Fruit fly (Drosophila melanogaster) whole organism, embryonic: Measurements from ENCODE around the gene Rabex-5.

Source experiments
- Adf1 ChIP-seq: fragments of 200-800 bp; sonication (Bioruptor generic); IDR thresholded peaks from 2 replicates; pipeline ENCODE4 v1.3.6; 2022; ENCODE audit warnings: missing biosample characterization, missing genetic modification characterization
- Blimp-1 ChIP-seq: fragments of 200-800 bp; sonication (Bioruptor generic); optimal IDR thresholded peaks from 3 replicates; lab custom pipeline; 2018; ENCODE audit warnings: missing biosample characterization, missing genetic modification characterization, mild to moderate bottlenecking, moderate library complexity, missing genetic modification reagents
- CG10366 ChIP-seq: fragments of 200-800 bp; sonication (Bioruptor generic); IDR thresholded peaks from 2 replicates; pipeline ENCODE4 v1.3.6; 2022; ENCODE audit warnings: missing biosample characterization, missing genetic modification characterization
- CG11695 ChIP-seq: fragments of 200-800 bp; sonication (Bioruptor generic); IDR thresholded peaks from 3 replicates; pipeline ENCODE4 v1.3.6; 2022; ENCODE audit warnings: missing biosample characterization, missing genetic modification characterization
- CG12769 ChIP-seq: fragments of 200-800 bp; sonication (Bioruptor generic); optimal IDR thresholded peaks from 2 replicates; lab custom pipeline; 2019; ENCODE audit warnings: missing biosample characterization, mild to moderate bottlenecking, missing genetic modification characterization, moderate library complexity
- CG13894 ChIP-seq: fragments of 200-800 bp; sonication (Bioruptor generic); optimal IDR thresholded peaks from 3 replicates; lab custom pipeline; 2018; ENCODE audit warnings: missing biosample characterization, mild to moderate bottlenecking, missing genetic modification characterization, moderate library complexity
- CG14014 ChIP-seq: fragments of 200-800 bp; sonication (Bioruptor generic); IDR thresholded peaks from 2 replicates; pipeline ENCODE4 v1.3.6; 2022; ENCODE audit warnings: missing biosample characterization, missing genetic modification characterization
- CG15269 ChIP-seq: fragments of 200-800 bp; sonication (Bioruptor generic); optimal IDR thresholded peaks from 2 replicates; lab custom pipeline; 2018; ENCODE audit warnings: missing biosample characterization, mild to moderate bottlenecking, missing genetic modification characterization, moderate library complexity
- CG1529 ChIP-seq: fragments of 200-800 bp; sonication (Bioruptor generic); optimal IDR thresholded peaks from 3 replicates; lab custom pipeline; 2018; ENCODE audit warnings: missing biosample characterization, missing genetic modification characterization
- CG2678 ChIP-seq: fragments of 200-800 bp; sonication (Bioruptor generic); optimal IDR thresholded peaks from 3 replicates; lab custom pipeline; 2019; ENCODE audit warnings: missing biosample characterization, mild to moderate bottlenecking, missing genetic modification characterization, moderate library complexity
- CG32532 ChIP-seq: fragments of 200-800 bp; sonication (Bioruptor generic); IDR thresholded peaks from 2 replicates; pipeline ENCODE4 v1.3.6; 2022; ENCODE audit warnings: missing biosample characterization, missing genetic modification characterization
- CG32767 ChIP-seq: fragments of 200-800 bp; sonication (Bioruptor generic); IDR thresholded peaks from 2 replicates; pipeline ENCODE4 v1.3.6; 2022; ENCODE audit warnings: missing biosample characterization, missing genetic modification characterization
- CG34422 ChIP-seq: fragments of 200-800 bp; sonication (Bioruptor generic); IDR thresholded peaks from 3 replicates; pipeline ENCODE4 v1.3.6; 2022; ENCODE audit warnings: missing biosample characterization, missing genetic modification characterization
- CG3847 ChIP-seq: fragments of 200-800 bp; sonication (Bioruptor generic); IDR thresholded peaks from 2 replicates; pipeline ENCODE4 v1.3.6; 2022; ENCODE audit warnings: missing biosample characterization, missing genetic modification characterization
- CG43689 ChIP-seq: fragments of 200-800 bp; sonication (Bioruptor generic); IDR thresholded peaks from 2 replicates; pipeline ENCODE4 v1.3.6; 2022; ENCODE audit warnings: missing biosample characterization, missing genetic modification characterization
- CG5180 ChIP-seq: fragments of 200-800 bp; sonication (Bioruptor generic); optimal IDR thresholded peaks from 3 replicates; lab custom pipeline; 2017; ENCODE audit warnings: missing biosample characterization, missing genetic modification characterization, mild to moderate bottlenecking, moderate library complexity, missing genetic modification reagents
- CG9609 ChIP-seq: fragments of 200-800 bp; sonication (Bioruptor generic); optimal IDR thresholded peaks from 3 replicates; lab custom pipeline; 2016; ENCODE audit warnings: missing biosample characterization, missing genetic modification characterization
- Deaf1 ChIP-seq: fragments of 200-800 bp; optimal IDR thresholded peaks from 3 replicates; lab custom pipeline; 2019; ENCODE audit warnings: missing biosample characterization, mild to moderate bottlenecking, missing genetic modification characterization, moderate library complexity
- Eip74EF ChIP-seq, 2 experiments: fragments of 200-800 bp in 1 of 2; fragments of >200 bp in 1 of 2; sonication (Bioruptor generic) in 1 of 2; optimal IDR thresholded peaks; 2 replicates each; lab custom pipeline; 2017 to 2019; ENCODE audit warnings: missing biosample characterization in 2 of 2, missing genetic modification characterization in 2 of 2, mild to moderate bottlenecking in 1 of 2, moderate library complexity in 1 of 2
- HLHmδ ChIP-seq: fragments of 200-800 bp; sonication (Bioruptor generic); optimal IDR thresholded peaks from 2 replicates; lab custom pipeline; 2018; ENCODE audit warnings: missing biosample characterization, mild to moderate bottlenecking, missing genetic modification characterization, moderate library complexity
- Hmr ChIP-seq: fragments of 200-800 bp; sonication (Bioruptor generic); optimal IDR thresholded peaks from 3 replicates; lab custom pipeline; 2017; ENCODE audit warnings: mild to moderate bottlenecking, missing biosample characterization, missing genetic modification reagents, missing genetic modification characterization
- Jarid2 ChIP-seq: fragments of 200-800 bp; sonication (Bioruptor generic); optimal IDR thresholded peaks from 3 replicates; lab custom pipeline; 2017; ENCODE audit warnings: mild to moderate bottlenecking, missing biosample characterization, missing genetic modification reagents, missing genetic modification characterization
- Lhr ChIP-seq: fragments of 200-800 bp; sonication (Bioruptor generic); optimal IDR thresholded peaks from 3 replicates; lab custom pipeline; 2017; ENCODE audit warnings: mild to moderate bottlenecking, missing biosample characterization, missing genetic modification reagents, missing genetic modification characterization
- MBD-R2 ChIP-seq: fragments of 200-800 bp; sonication (Bioruptor generic); IDR thresholded peaks from 2 replicates; pipeline ENCODE4 v1.3.6; 2022; ENCODE audit warnings: missing biosample characterization, missing genetic modification characterization
- Meics ChIP-seq: fragments of 200-800 bp; sonication (Bioruptor generic); optimal IDR thresholded peaks from 2 replicates; lab custom pipeline; 2017; ENCODE audit warnings: missing biosample characterization, mild to moderate bottlenecking, missing genetic modification characterization
- Ravus ChIP-seq: fragments of 200-800 bp; sonication (Bioruptor generic); IDR thresholded peaks from 2 replicates; pipeline ENCODE4 v1.3.6; 2022; ENCODE audit warnings: missing biosample characterization, missing genetic modification characterization
- Trl ChIP-seq, 3 experiments: fragments of >200 bp in 2 of 3; fragments of 200-800 bp in 1 of 3; sonication (Bioruptor generic) in 1 of 3; optimal IDR thresholded peaks; 2 replicates in 1 of 3; 3 replicates in 2 of 3; lab custom pipeline; 2016 to 2017; ENCODE audit warnings: missing biosample characterization in 1 of 3, missing genetic modification characterization in 1 of 3
- ara ChIP-seq: fragments of 200-800 bp; sonication (Bioruptor generic); IDR thresholded peaks from 2 replicates; pipeline ENCODE4 v1.3.6; 2022; ENCODE audit warnings: missing biosample characterization, missing genetic modification characterization
- bsh ChIP-seq, 2 experiments: fragments of 200-800 bp; sonication (Bioruptor generic); optimal IDR thresholded peaks; 2 replicates each; lab custom pipeline; 2017 to 2018; ENCODE audit warnings: mild to moderate bottlenecking in 2 of 2, missing biosample characterization in 2 of 2, missing genetic modification characterization in 2 of 2, moderate library complexity in 1 of 2
- caup ChIP-seq: fragments of 200-800 bp; sonication (Bioruptor generic); optimal IDR thresholded peaks from 3 replicates; lab custom pipeline; 2017; ENCODE audit warnings: missing biosample characterization, mild to moderate bottlenecking, missing genetic modification characterization, moderate library complexity; ENCODE audit not compliant: severe bottlenecking
- chinmo ChIP-seq: fragments of 200-800 bp; sonication (Bioruptor generic); IDR thresholded peaks from 4 replicates; pipeline ENCODE4 v1.3.6; 2022; ENCODE audit warnings: missing biosample characterization, missing genetic modification characterization; ENCODE audit not compliant: partially characterized antibody
- cwo ChIP-seq: fragments of 200-800 bp; sonication (Bioruptor generic); optimal IDR thresholded peaks from 3 replicates; lab custom pipeline; 2017; ENCODE audit warnings: missing biosample characterization, missing genetic modification characterization, mild to moderate bottlenecking, moderate library complexity, missing genetic modification reagents
- dan ChIP-seq: fragments of 200-800 bp; sonication (Bioruptor generic); IDR thresholded peaks from 2 replicates; pipeline ENCODE4 v1.3.6; 2022; ENCODE audit warnings: missing biosample characterization, missing genetic modification characterization
- dysf ChIP-seq: fragments of 200-800 bp; sonication (Bioruptor generic); IDR thresholded peaks from 3 replicates; pipeline ENCODE4 v1.3.6; 2022; ENCODE audit warnings: missing biosample characterization, missing genetic modification characterization
- grau ChIP-seq: fragments of 200-800 bp; optimal IDR thresholded peaks from 3 replicates; lab custom pipeline; 2019; ENCODE audit warnings: missing biosample characterization, mild to moderate bottlenecking, missing genetic modification characterization, moderate library complexity
- grn ChIP-seq: fragments of 200-800 bp; sonication (Bioruptor generic); optimal IDR thresholded peaks from 3 replicates; lab custom pipeline; 2017; ENCODE audit warnings: missing biosample characterization, missing genetic modification characterization
- lilli ChIP-seq: fragments of 200-800 bp; sonication (Bioruptor generic); optimal IDR thresholded peaks from 3 replicates; lab custom pipeline; 2016; ENCODE audit warnings: missing biosample characterization, missing genetic modification characterization
- nom ChIP-seq: fragments of 200-800 bp; sonication (Bioruptor generic); optimal IDR thresholded peaks from 2 replicates; lab custom pipeline; 2017; ENCODE audit warnings: missing biosample characterization, missing genetic modification characterization, mild to moderate bottlenecking, moderate library complexity, missing genetic modification reagents
- onecut ChIP-seq: fragments of 200-800 bp; sonication (Bioruptor generic); IDR thresholded peaks from 2 replicates; pipeline ENCODE4 v1.3.6; 2022; ENCODE audit warnings: missing biosample characterization, missing genetic modification characterization
- sd ChIP-seq: fragments of 200-800 bp; sonication (Bioruptor generic); optimal IDR thresholded peaks from 3 replicates; lab custom pipeline; 2018; ENCODE audit warnings: missing biosample characterization, mild to moderate bottlenecking, missing genetic modification characterization, moderate library complexity
- sens ChIP-seq: fragments of 200-800 bp; sonication (Bioruptor generic); peaks from one replicate; lab custom pipeline; 2016; ENCODE audit warnings: missing biosample characterization, missing genetic modification characterization
- tx ChIP-seq: fragments of 200-800 bp; sonication (Bioruptor generic); optimal IDR thresholded peaks from 2 replicates; lab custom pipeline; 2016; ENCODE audit warnings: missing biosample characterization, missing genetic modification characterization
- vfl ChIP-seq: fragments of 200-800 bp; sonication (Bioruptor generic); optimal IDR thresholded peaks from 2 replicates; lab custom pipeline; 2016; ENCODE audit warnings: missing biosample characterization, missing genetic modification characterization
- vvl ChIP-seq: fragments of 200-800 bp; sonication (Bioruptor generic); IDR thresholded peaks from 2 replicates; pipeline ENCODE4 v1.3.6; 2022; ENCODE audit warnings: missing biosample characterization, missing genetic modification characterization
- z ChIP-seq: fragments of 200-800 bp; sonication (Bioruptor generic); IDR thresholded peaks from 3 replicates; pipeline ENCODE4 v1.3.6; 2022; ENCODE audit warnings: missing biosample characterization, missing genetic modification characterization
- zfh1 ChIP-seq: fragments of 200-800 bp; sonication (Bioruptor generic); IDR thresholded peaks from 3 replicates; pipeline ENCODE4 v1.3.6; 2022; ENCODE audit warnings: missing biosample characterization, missing genetic modification characterization

The Rabex-5 gene

dm6 chr3L:1258547-1258946, 37.2 kb upstream of the Rabex-5 start (continued):
- TF ChIP-seq CG10366, result peak; percentile 22; the same call in 1 of the 2 replicates
- TF ChIP-seq dan (GFP tag; lab: Robert Waterston, UW), result no peak
- peak; percentile 47 for TF ChIP-seq CG3847 (GFP tag; lab: Robert Waterston, UW)
- TF ChIP-seq grau, result peak; percentile 58
- peak; percentile 62; the same call in 2 of the 3 replicates for TF ChIP-seq dysf
- TF ChIP-seq CG2678, result peak; percentile 62
- TF ChIP-seq CG11695 (GFP tag; lab: Robert Waterston, UW), result 0 out of 3 replicates have a peak, but pooled peaks have one; percentile 50
- TF ChIP-seq Meics (GFP tag; lab: Kevin White, UChicago), result peak; percentile 34
- TF ChIP-seq CG15269 (tag; lab: Kevin White, UChicago), result peak; percentile 69
- TF ChIP-seq CG32532 (GFP tag; lab: Robert Waterston, UW), result peak; percentile 51
- no peak for TF ChIP-seq CG9609 (GFP tag; lab: Kevin White, UChicago)
- TF ChIP-seq HLHmδ (GFP tag; lab: Kevin White, UChicago), result no peak
- TF ChIP-seq zfh1, result no peak
- peak; percentile 36; the same call in 1 of the 2 replicates for TF ChIP-seq Adf1 (GFP tag; lab: Robert Waterston, UW)
- no peak for TF ChIP-seq tx (GFP tag; lab: Kevin White, UChicago)
- TF ChIP-seq Hmr, result peak; percentile 8
- TF ChIP-seq CG32767, result no peak

dm6 chr3L:1264998-1265397, 30.7 kb upstream of the Rabex-5 start:
- TF ChIP-seq sd (tag; lab: Kevin White, UChicago), result peak; percentile 9
- TF ChIP-seq sens, result peak; percentile 50
- no peak for TF ChIP-seq CG14014 (GFP tag; lab: Robert Waterston, UW)

- TF ChIP-seq CG43689 (GFP tag; lab: Robert Waterston, UW) (no peak), caup (GFP tag; lab: Kevin White, UChicago) (no peak), sd (tag; lab: Kevin White, UChicago) (peak; percentile 10), vfl (GFP tag; lab: Kevin White, UChicago) (no peak), CG1529 (no peak), CG13894 (peak; percentile 31), nom (GFP tag; lab: Kevin White, UChicago) (peak; percentile 26), lilli (GFP tag; lab: Kevin White, UChicago) (no peak), cwo (GFP tag; lab: Kevin White, UChicago) (no peak), Lhr (GFP tag; lab: Kevin White, UChicago) (no peak), grn (GFP tag; lab: Kevin White, UChicago) (peak; percentile 44), Deaf1 (peak; percentile 84), Trl (optimal IDR thresholded peaks at IDR 0.05; lab: Kevin White, UChicago) (peak; percentile 57 to 67), Trl (GFP tag; optimal IDR thresholded peaks at IDR 0.05; lab: Kevin White, UChicago) (no peak), onecut (GFP tag; lab: Robert Waterston, UW) (no peak), bsh (GFP tag; optimal IDR thresholded peaks at IDR 0.05; lab: Kevin White, UChicago) (no peak), CG5180 (GFP tag; lab: Kevin White, UChicago) (peak; percentile 90), Eip74EF (GFP tag; optimal IDR thresholded peaks at IDR 0.05; lab: Kevin White, UChicago) (peak in 1 of 2 experiments; percentile 73), Ravus (no peak), CG11695 (GFP tag; lab: Robert Waterston, UW) (0 out of 3 replicates have a peak, but pooled peaks have one; percentile 8), CG12769 (tag; lab: Kevin White, UChicago) (peak; percentile 65), CG34422 (GFP tag; lab: Robert Waterston, UW) (no peak), sens (peak; percentile 28), z (peak; percentile 88), MBD-R2 (GFP tag; lab: Robert Waterston, UW) (no peak), chinmo (GFP tag; lab: Robert Waterston, UW) (peak; percentile 85; the same call in 3 of the 4 replicates), Blimp-1 (GFP tag; lab: Kevin White, UChicago) (peak; percentile 83), vvl (GFP tag; lab: Robert Waterston, UW) (no peak; the same call in 1 of the 2 replicates), ara (GFP tag; lab: Robert Waterston, UW) (peak; percentile 10; the same call in 1 of the 2 replicates), Jarid2 (GFP tag; lab: Kevin White, UChicago) (peak; percentile 52)
Measured at dm6 chr3L:1265423-1266002, 30.2 kb upstream of the Rabex-5 start.
